Worm (Caenorhabditis elegans): ENCODE data around the gene F40H3.3.

DNA sequence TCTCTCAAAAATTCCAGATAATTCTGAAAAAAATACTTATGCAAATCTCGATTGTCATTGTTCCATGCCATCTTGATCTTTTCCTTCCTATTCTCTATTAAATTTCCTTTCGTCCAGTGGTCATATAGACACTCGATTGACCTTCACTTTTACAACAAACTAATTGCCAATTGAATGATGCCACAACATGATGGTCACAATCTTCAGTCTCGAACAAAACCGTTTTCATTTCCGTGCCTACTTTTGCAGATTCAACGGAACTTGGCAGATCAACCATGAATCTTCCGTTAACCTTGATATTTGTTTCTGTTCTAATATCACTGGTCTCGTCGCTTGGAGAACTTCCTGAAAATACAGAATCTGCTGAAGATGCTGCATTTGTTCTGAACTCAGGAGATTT is 2.1 kb downstream of the F40H3.3 start, which contains the start of gene F40H3.2:
- TF ChIP-seq skn-1 (tag; optimal IDR thresholded peaks at IDR 0.05) (no peak), Y55F3AM.14 (GFP tag; optimal IDR thresholded peaks at IDR 0.05) (no peak), egl-27 (tag; optimal IDR thresholded peaks at IDR 0.05) (no peak)
